Worm (Caenorhabditis elegans): ENCODE data around the gene mrp-2.

DNA sequence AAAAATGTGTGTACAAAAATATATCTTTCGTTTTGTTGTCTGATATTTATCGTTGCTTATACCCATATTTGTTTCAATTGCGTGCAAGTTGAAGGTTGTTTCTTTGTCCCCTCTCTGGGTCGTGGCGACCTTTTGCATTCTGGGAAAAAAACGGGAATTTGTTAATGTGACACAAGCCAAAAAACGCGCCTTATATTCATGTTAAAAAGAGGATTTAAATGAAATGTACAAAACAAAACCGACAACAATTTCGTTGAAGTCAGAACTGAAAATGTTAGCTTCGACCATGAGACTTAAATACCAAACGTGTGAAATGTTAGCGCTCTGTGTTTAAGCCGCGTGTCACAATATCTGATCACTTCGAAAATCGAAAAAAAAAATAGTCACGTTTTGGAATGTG, 48.0 kb downstream of the mrp-2 start:
- TF ChIP-seq dao-5 (tag; optimal IDR thresholded peaks at IDR 0.05) (no peak), him-1 (tag; optimal IDR thresholded peaks at IDR 0.05) (no peak)

Measured in whole organism, L4/young adult.